Fruit fly (Drosophila melanogaster) whole organism, embryonic: ENCODE data around the gene CG8379.

Experiments
- BtbVII ChIP-seq: fragments of 200-800 bp; sonication (Bioruptor generic); optimal IDR thresholded peaks from 3 replicates; lab custom pipeline; 2017; ENCODE audit warnings: missing biosample characterization, mild to moderate bottlenecking, missing genetic modification characterization
- CG11560 ChIP-seq: fragments of 200-800 bp; sonication (Bioruptor generic); IDR thresholded peaks from 3 replicates; pipeline ENCODE4 v1.3.6; 2022; ENCODE audit warnings: missing biosample characterization, missing genetic modification characterization
- CG12071 ChIP-seq: fragments of 200-800 bp; sonication (Bioruptor generic); optimal IDR thresholded peaks from 3 replicates; lab custom pipeline; 2018; ENCODE audit warnings: missing biosample characterization, mild to moderate bottlenecking, missing genetic modification characterization
- CG13287 ChIP-seq: fragments of 200-800 bp; sonication (Bioruptor generic); IDR thresholded peaks from 2 replicates; pipeline ENCODE4 v1.3.6; 2022; ENCODE audit warnings: missing biosample characterization, missing genetic modification characterization; ENCODE audit not compliant: partially characterized antibody
- CG18262 ChIP-seq: fragments of 200-800 bp; optimal IDR thresholded peaks from 3 replicates; lab custom pipeline; 2019; ENCODE audit warnings: missing biosample characterization, mild to moderate bottlenecking, missing genetic modification characterization, moderate library complexity
- CG2678 ChIP-seq: fragments of 200-800 bp; sonication (Bioruptor generic); optimal IDR thresholded peaks from 3 replicates; lab custom pipeline; 2019; ENCODE audit warnings: missing biosample characterization, mild to moderate bottlenecking, missing genetic modification characterization, moderate library complexity
- CG32772 ChIP-seq: fragments of 200-800 bp; sonication (Bioruptor generic); IDR thresholded peaks from 2 replicates; pipeline ENCODE4 v1.3.6; 2022; ENCODE audit warnings: missing biosample characterization, missing genetic modification characterization
- CG34224 ChIP-seq: fragments of 200-800 bp; sonication (Bioruptor generic); IDR thresholded peaks from 3 replicates; pipeline ENCODE4 v1.3.6; 2022; ENCODE audit warnings: missing biosample characterization, missing genetic modification characterization; ENCODE audit not compliant: partially characterized antibody
- CG4360 ChIP-seq: fragments of 200-800 bp; sonication (Bioruptor generic); IDR thresholded peaks from 2 replicates; pipeline ENCODE4 v1.3.6; 2022; ENCODE audit warnings: missing biosample characterization, missing genetic modification characterization
- CG4617 ChIP-seq: fragments of 200-800 bp; sonication (Bioruptor generic); optimal IDR thresholded peaks from 3 replicates; lab custom pipeline; 2016; ENCODE audit warnings: missing biosample characterization, missing genetic modification characterization, borderline replicate concordance
- CG5180 ChIP-seq: fragments of 200-800 bp; sonication (Bioruptor generic); optimal IDR thresholded peaks from 3 replicates; lab custom pipeline; 2017; ENCODE audit warnings: missing biosample characterization, missing genetic modification characterization, mild to moderate bottlenecking, moderate library complexity, missing genetic modification reagents
- CG6175 ChIP-seq: fragments of 200-800 bp; sonication (Bioruptor generic); IDR thresholded peaks from 3 replicates; pipeline ENCODE4 v1.3.6; 2022; ENCODE audit warnings: missing biosample characterization, missing genetic modification characterization
- CG6683 ChIP-seq: fragments of 200-800 bp; sonication (Bioruptor generic); optimal IDR thresholded peaks from 2 replicates; lab custom pipeline; 2017; ENCODE audit warnings: missing biosample characterization, mild to moderate bottlenecking, missing genetic modification characterization, missing genetic modification reagents
- CG7963 ChIP-seq: fragments of 200-800 bp; sonication (Bioruptor generic); IDR thresholded peaks from 3 replicates; pipeline ENCODE4 v1.3.6; 2022; ENCODE audit warnings: missing biosample characterization, missing genetic modification characterization; ENCODE audit not compliant: partially characterized antibody
- Deaf1 ChIP-seq: fragments of 200-800 bp; optimal IDR thresholded peaks from 3 replicates; lab custom pipeline; 2019; ENCODE audit warnings: missing biosample characterization, mild to moderate bottlenecking, missing genetic modification characterization, moderate library complexity
- ERR ChIP-seq: fragments of 200-800 bp; sonication (Bioruptor generic); optimal IDR thresholded peaks from 2 replicates; lab custom pipeline; 2016; ENCODE audit warnings: missing biosample characterization, missing genetic modification characterization
- Elba2 ChIP-seq: fragments of 200-800 bp; sonication (Bioruptor generic); optimal IDR thresholded peaks from 3 replicates; lab custom pipeline; 2016; ENCODE audit warnings: missing biosample characterization, missing genetic modification characterization
- Scr ChIP-seq: fragments of 200-800 bp; sonication (Bioruptor generic); IDR thresholded peaks from 2 replicates; pipeline ENCODE4 v1.3.6; 2022; ENCODE audit warnings: missing biosample characterization, missing genetic modification characterization; ENCODE audit not compliant: partially characterized antibody
- abd-A ChIP-seq: fragments of 200-800 bp; sonication (Bioruptor generic); optimal IDR thresholded peaks from 3 replicates; lab custom pipeline; 2019; ENCODE audit warnings: missing biosample characterization, mild to moderate bottlenecking, missing genetic modification characterization, moderate library complexity
- aop ChIP-seq: fragments of 200-800 bp; sonication (Bioruptor generic); IDR thresholded peaks from 2 replicates; pipeline ENCODE4 v1.3.6; 2022; ENCODE audit warnings: missing biosample characterization, missing genetic modification characterization
- bsh ChIP-seq, 2 experiments: fragments of 200-800 bp; sonication (Bioruptor generic); optimal IDR thresholded peaks; 2 replicates each; lab custom pipeline; 2017 to 2018; ENCODE audit warnings: mild to moderate bottlenecking in 2 of 2, missing biosample characterization in 2 of 2, missing genetic modification characterization in 2 of 2, moderate library complexity in 1 of 2
- cwo ChIP-seq: fragments of 200-800 bp; sonication (Bioruptor generic); optimal IDR thresholded peaks from 3 replicates; lab custom pipeline; 2017; ENCODE audit warnings: missing biosample characterization, missing genetic modification characterization, mild to moderate bottlenecking, moderate library complexity, missing genetic modification reagents
- eve ChIP-seq, 2 experiments: fragments of >200 bp; optimal IDR thresholded peaks; 2 replicates each; lab custom pipeline; 2017; ENCODE audit warnings: missing biosample characterization in 2 of 2, missing genetic modification characterization in 2 of 2
- fd64A ChIP-seq: fragments of 200-800 bp; sonication (Bioruptor generic); optimal IDR thresholded peaks from 3 replicates; lab custom pipeline; 2018; ENCODE audit warnings: missing biosample characterization, mild to moderate bottlenecking, missing genetic modification characterization
- ftz-f1 ChIP-seq: fragments of 200-800 bp; sonication (Bioruptor generic); optimal IDR thresholded peaks from 2 replicates; lab custom pipeline; 2016; ENCODE audit warnings: missing biosample characterization, missing genetic modification characterization
- gce ChIP-seq: fragments of 200-800 bp; sonication (Bioruptor generic); IDR thresholded peaks from 3 replicates; pipeline ENCODE4 v1.3.6; 2022; ENCODE audit warnings: missing biosample characterization, missing genetic modification characterization
- hbn ChIP-seq: fragments of 200-800 bp; sonication (Bioruptor generic); IDR thresholded peaks from 2 replicates; pipeline ENCODE4 v1.3.6; 2022; ENCODE audit warnings: missing biosample characterization, missing genetic modification characterization; ENCODE audit not compliant: partially characterized antibody
- her ChIP-seq: fragments of 200-800 bp; sonication (Bioruptor generic); optimal IDR thresholded peaks from 2 replicates; lab custom pipeline; 2016; ENCODE audit warnings: missing biosample characterization, missing genetic modification characterization
- hkb ChIP-seq, 2 experiments: fragments of 200-800 bp in 1 of 2; fragments of >200 bp in 1 of 2; sonication (Bioruptor generic) in 1 of 2; IDR thresholded peaks in 1 of 2; optimal IDR thresholded peaks in 1 of 2; 2 replicates each; pipeline versions ENCODE4 v1.3.6 to Lab custom; 2017 to 2022; ENCODE audit warnings: missing biosample characterization in 1 of 2, missing genetic modification characterization in 1 of 2
- mld ChIP-seq: fragments of 200-800 bp; sonication (Bioruptor generic); IDR thresholded peaks from 3 replicates; pipeline ENCODE4 v1.3.6; 2022; ENCODE audit warnings: missing biosample characterization, missing genetic modification characterization; ENCODE audit not compliant: partially characterized antibody
- nerfin-2 ChIP-seq: fragments of 200-800 bp; sonication (Bioruptor generic); IDR thresholded peaks from 2 replicates; pipeline ENCODE4 v1.3.6; 2022; ENCODE audit warnings: missing biosample characterization, missing genetic modification characterization; ENCODE audit not compliant: partially characterized antibody
- pros ChIP-seq: fragments of 200-800 bp; sonication (Bioruptor generic); optimal IDR thresholded peaks from 3 replicates; lab custom pipeline; 2019; ENCODE audit warnings: missing biosample characterization, mild to moderate bottlenecking, missing genetic modification characterization, moderate library complexity
- scrt ChIP-seq: fragments of 200-800 bp; sonication (Bioruptor generic); optimal IDR thresholded peaks from 2 replicates; lab custom pipeline; 2018; ENCODE audit warnings: missing biosample characterization, mild to moderate bottlenecking, missing genetic modification characterization, moderate library complexity
- shn ChIP-seq: fragments of 200-800 bp; sonication (Bioruptor generic); optimal IDR thresholded peaks from 3 replicates; lab custom pipeline; 2016; ENCODE audit warnings: missing biosample characterization, missing genetic modification characterization
- sna ChIP-seq: fragments of 200-800 bp; sonication (Bioruptor generic); IDR thresholded peaks from 2 replicates; pipeline ENCODE4 v1.3.6; 2022; ENCODE audit warnings: missing biosample characterization, missing genetic modification characterization; ENCODE audit not compliant: partially characterized antibody
- stc ChIP-seq: fragments of 200-800 bp; sonication (Bioruptor generic); IDR thresholded peaks from 2 replicates; pipeline ENCODE4 v1.3.6; 2022; ENCODE audit warnings: missing biosample characterization, missing genetic modification characterization
- sug ChIP-seq: fragments of 200-800 bp; optimal IDR thresholded peaks from 2 replicates; lab custom pipeline; 2019; ENCODE audit warnings: missing biosample characterization, mild to moderate bottlenecking, missing genetic modification characterization, moderate library complexity
- ttk ChIP-seq: fragments of 200-800 bp; sonication (Bioruptor generic); IDR thresholded peaks from 2 replicates; pipeline ENCODE4 v2.1.2; 2022; ENCODE audit warnings: missing biosample characterization, missing genetic modification characterization
- vvl ChIP-seq: fragments of 200-800 bp; sonication (Bioruptor generic); IDR thresholded peaks from 2 replicates; pipeline ENCODE4 v1.3.6; 2022; ENCODE audit warnings: missing biosample characterization, missing genetic modification characterization

Gene CG8379

DNA sequence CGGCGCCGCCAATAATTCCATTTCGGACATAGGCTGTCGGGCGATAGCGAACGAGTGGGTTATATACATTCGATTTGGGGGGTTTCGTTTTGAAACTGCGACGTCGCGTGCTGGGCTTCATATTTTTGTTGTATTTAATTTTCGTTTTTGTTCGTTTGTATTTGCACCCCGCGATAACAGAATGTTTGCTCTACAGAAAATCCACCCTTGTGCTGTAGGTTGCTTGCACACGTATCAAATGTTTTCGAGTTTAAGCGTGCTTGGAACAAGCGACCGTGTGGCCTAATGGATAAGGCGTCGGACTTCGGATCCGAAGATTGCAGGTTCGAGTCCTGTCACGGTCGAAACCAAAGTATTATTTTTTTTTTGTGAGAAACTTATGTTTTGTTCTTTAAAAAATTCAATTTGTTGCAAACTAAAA, 38.5 kb downstream of the CG8379 start (continued):
- TF ChIP-seq Deaf1 (tag; lab: Kevin White, UChicago) (peak; percentile 60), nerfin-2 (GFP tag; lab: Robert Waterston, UW) (peak; percentile 91), CG4617 (GFP tag; lab: Kevin White, UChicago) (no peak), CG6683 (GFP tag; lab: Kevin White, UChicago) (no peak), pros (GFP tag; lab: Kevin White, UChicago) (no peak), vvl (GFP tag; lab: Robert Waterston, UW) (peak; percentile 29; the same call in 1 of the 2 replicates), aop (no peak), fd64A (GFP tag; lab: Kevin White, UChicago) (no peak), CG12071 (GFP tag; lab: Kevin White, UChicago) (no peak), sug (tag; lab: Kevin White, UChicago) (peak; percentile 24), ftz-f1 (no peak), stc (GFP tag; lab: Robert Waterston, UW) (no peak), Scr (GFP tag; lab: Robert Waterston, UW) (peak; percentile 74), BtbVII (GFP tag; lab: Kevin White, UChicago) (no peak), CG34224 (peak; percentile 60; the same call in 1 of the 3 replicates), eve (GFP tag; optimal IDR thresholded peaks at IDR 0.05; lab: Kevin White, UChicago) (peak in 1 of 2 experiments; percentile 33), scrt (GFP tag; lab: Kevin White, UChicago) (no peak), mld (GFP tag; lab: Robert Waterston, UW) (peak; percentile 84), cwo (GFP tag; lab: Kevin White, UChicago) (no peak), CG11560 (no peak), CG32772 (GFP tag; lab: Robert Waterston, UW) (no peak), sna (GFP tag; lab: Robert Waterston, UW) (peak; percentile 36; the same call in 1 of the 2 replicates), shn (no peak), her (GFP tag; lab: Kevin White, UChicago) (no peak), CG6175 (GFP tag; lab: Robert Waterston, UW) (no peak), hbn (GFP tag; lab: Robert Waterston, UW) (peak; percentile 48; the same call in 1 of the 2 replicates), ttk (GFP tag; lab: Robert Waterston, UW) (peak; percentile 64), ERR (GFP tag; lab: Kevin White, UChicago) (no peak), CG5180 (no peak), CG13287 (GFP tag; lab: Robert Waterston, UW) (peak; percentile 44), CG4360 (peak; percentile 75), hkb (optimal IDR thresholded peaks at IDR 0.05; lab: Kevin White, UChicago) (no peak), hkb (GFP tag; IDR thresholded peaks at IDR 0.05; lab: Robert Waterston, UW) (0 out of 2 replicates have a peak, but pooled peaks have one; percentile 10), CG2678 (no peak), Elba2 (GFP tag; lab: Kevin White, UChicago) (no peak), CG7963 (GFP tag; lab: Robert Waterston, UW) (peak; percentile 78; the same call in 2 of the 3 replicates), gce (no peak), bsh (GFP tag; optimal IDR thresholded peaks at IDR 0.05; lab: Kevin White, UChicago) (peak in 1 of 2 experiments; percentile 18), CG18262 (tag; lab: Kevin White, UChicago) (peak; percentile 25), abd-A (tag; lab: Kevin White, UChicago) (no peak)
